Fruit fly (Drosophila melanogaster) whole organism, wandering third instar larva: ENCODE results near the gene aspr.
"Not testable (repeated sequence)": the region's sequence is repeated elsewhere in the genome, so short reads cannot be mapped to it uniquely, and the experiment has no call there.

Experiments used
- Abd-B ChIP-seq: fragments of >200 bp; optimal IDR thresholded peaks from 2 replicates; lab custom pipeline; 2017; ENCODE audit warnings: missing biosample characterization, missing genetic modification characterization
- CG32264 ChIP-seq: fragments of 200-800 bp; sonication (Bioruptor generic); optimal IDR thresholded peaks from 2 replicates; lab custom pipeline; 2016; ENCODE audit warnings: missing biosample characterization, missing genetic modification characterization
- CG9705 ChIP-seq: fragments of 200-800 bp; sonication (Bioruptor generic); optimal IDR thresholded peaks from 2 replicates; lab custom pipeline; 2018; ENCODE audit warnings: missing biosample characterization, mild to moderate bottlenecking, missing genetic modification characterization
- CrebA ChIP-seq: fragments of 200-800 bp; sonication (Bioruptor generic); optimal IDR thresholded peaks from 2 replicates; lab custom pipeline; 2016; ENCODE audit warnings: missing biosample characterization, mild to moderate bottlenecking, missing genetic modification characterization, borderline replicate concordance
- Dfd ChIP-seq: fragments of >200 bp; optimal IDR thresholded peaks from 2 replicates; lab custom pipeline; 2017; ENCODE audit warnings: missing biosample characterization, missing genetic modification characterization
- Dif ChIP-seq: fragments of 200-275, 200-300 bp; sonication (Bioruptor generic); optimal IDR thresholded peaks from 2 replicates; lab custom pipeline; 2018; ENCODE audit warnings: missing biosample characterization, missing genetic modification characterization; ENCODE audit not compliant: partially characterized antibody
- GATAd ChIP-seq: sonication (Bioruptor generic); optimal IDR thresholded peaks from 2 replicates; lab custom pipeline; 2016; ENCODE audit warnings: missing biosample characterization, missing genetic modification characterization
- HLH106 ChIP-seq: fragments of 200-800 bp; optimal IDR thresholded peaks from 3 replicates; lab custom pipeline; 2019; ENCODE audit warnings: missing biosample characterization, mild to moderate bottlenecking, missing genetic modification characterization, moderate library complexity
- Hnf4 ChIP-seq: fragments of 200-800 bp; sonication (Bioruptor generic); optimal IDR thresholded peaks from 2 replicates; lab custom pipeline; 2016; ENCODE audit warnings: missing biosample characterization, mild to moderate bottlenecking, missing genetic modification characterization
- Hr78 ChIP-seq: fragments of >200 bp; optimal IDR thresholded peaks from 2 replicates; lab custom pipeline; 2017; ENCODE audit warnings: missing biosample characterization, missing genetic modification characterization
- Hr83 ChIP-seq: fragments of 200-300 bp; sonication (Bioruptor generic); optimal IDR thresholded peaks from 2 replicates; lab custom pipeline; 2016; ENCODE audit warnings: missing biosample characterization, mild to moderate bottlenecking, missing genetic modification characterization, moderate library complexity; ENCODE audit not compliant: poor library complexity, severe bottlenecking
- Jra ChIP-seq: sonication (Bioruptor generic); optimal IDR thresholded peaks from 2 replicates; lab custom pipeline; 2016; ENCODE audit warnings: missing biosample characterization, missing genetic modification characterization
- Mio ChIP-seq: sonication (Bioruptor generic); optimal IDR thresholded peaks from 2 replicates; lab custom pipeline; 2016; ENCODE audit warnings: missing biosample characterization, missing genetic modification characterization
- Myc ChIP-seq: fragments of >200 bp; optimal IDR thresholded peaks from 2 replicates; lab custom pipeline; 2017
- N ChIP-seq: fragments of >200 bp; optimal IDR thresholded peaks from 2 replicates; lab custom pipeline; 2018; ENCODE audit warnings: missing biosample characterization, missing external identifiers, missing genetic modification characterization
- OdsH ChIP-seq: fragments of 200-800 bp; sonication (Bioruptor generic); optimal IDR thresholded peaks from 2 replicates; lab custom pipeline; 2016; ENCODE audit warnings: missing biosample characterization, mild to moderate bottlenecking, missing genetic modification characterization
- Rel ChIP-seq, 2 experiments: fragments of 200-800 bp; sonication (Bioruptor generic) in 1 of 2; optimal IDR thresholded peaks; 2 replicates in 1 of 2; 3 replicates in 1 of 2; lab custom pipeline; 2016 to 2019; ENCODE audit warnings: mild to moderate bottlenecking in 2 of 2, missing biosample characterization in 2 of 2, missing genetic modification characterization in 2 of 2, moderate library complexity in 1 of 2
- Sp1 ChIP-seq: fragments of 200-800 bp; sonication (Bioruptor generic); optimal IDR thresholded peaks from 3 replicates; lab custom pipeline; 2019; ENCODE audit warnings: missing biosample characterization, mild to moderate bottlenecking, missing genetic modification characterization, moderate library complexity
- Vsx2 ChIP-seq: fragments of 200-300, 225-300 bp; sonication (Bioruptor generic); optimal IDR thresholded peaks from 2 replicates; lab custom pipeline; 2018; ENCODE audit warnings: missing biosample characterization, missing genetic modification characterization; ENCODE audit not compliant: partially characterized antibody
- br ChIP-seq: fragments of 200-800 bp; sonication (Bioruptor generic); optimal IDR thresholded peaks from 2 replicates; lab custom pipeline; 2016; ENCODE audit warnings: missing biosample characterization, missing genetic modification characterization
- brk ChIP-seq: fragments of 200-800 bp; sonication (Bioruptor generic); optimal IDR thresholded peaks from 2 replicates; lab custom pipeline; 2016; ENCODE audit warnings: missing biosample characterization, mild to moderate bottlenecking, missing genetic modification characterization
- dl ChIP-seq, 2 experiments: fragments of 175-275, 200-275 bp in 1 of 2; fragments of 200-275 bp in 1 of 2; sonication (Bioruptor generic); optimal IDR thresholded peaks; lab custom pipeline; 2018; ENCODE audit warnings: mild to moderate bottlenecking in 2 of 2, missing biosample characterization in 2 of 2, missing genetic modification characterization in 2 of 2, moderate library complexity in 2 of 2; ENCODE audit not compliant: partially characterized antibody in 2 of 2, insufficient read depth in 1 of 2
- dmrt93B ChIP-seq: fragments of 200-800 bp; sonication (Bioruptor generic); optimal IDR thresholded peaks from 2 replicates; lab custom pipeline; 2018; ENCODE audit warnings: missing biosample characterization, mild to moderate bottlenecking, missing genetic modification characterization
- dsf ChIP-seq: sonication (Bioruptor generic); optimal IDR thresholded peaks from 2 replicates; lab custom pipeline; 2016; ENCODE audit warnings: missing biosample characterization, missing genetic modification characterization, borderline replicate concordance
- ey ChIP-seq: fragments of 200-800 bp; sonication (Bioruptor generic); optimal IDR thresholded peaks from 2 replicates; lab custom pipeline; 2016; ENCODE audit warnings: missing biosample characterization, missing genetic modification characterization
- foxo ChIP-seq, 2 experiments: fragments of 200-800 bp; sonication (Bioruptor generic); optimal IDR thresholded peaks; 2 replicates in 1 of 2; 3 replicates in 1 of 2; lab custom pipeline; 2016 to 2017; ENCODE audit warnings: missing biosample characterization in 2 of 2, missing genetic modification characterization in 2 of 2
- fru ChIP-seq: fragments of 200-800 bp; sonication (Bioruptor generic); optimal IDR thresholded peaks from 3 replicates; lab custom pipeline; 2016; ENCODE audit warnings: missing biosample characterization, mild to moderate bottlenecking, missing genetic modification characterization
- h ChIP-seq: fragments of 200-800 bp; sonication (Bioruptor generic); optimal IDR thresholded peaks from 3 replicates; lab custom pipeline; 2016; ENCODE audit warnings: missing biosample characterization, mild to moderate bottlenecking, missing genetic modification characterization
- jim ChIP-seq: fragments of 175-275, 200-325 bp; sonication (Bioruptor generic); optimal IDR thresholded peaks from 2 replicates; lab custom pipeline; 2016; ENCODE audit warnings: missing biosample characterization, mild to moderate bottlenecking, missing genetic modification characterization
- lola ChIP-seq: fragments of >200 bp; optimal IDR thresholded peaks from 2 replicates; lab custom pipeline; 2017; ENCODE audit warnings: missing biosample characterization, missing genetic modification characterization
- pan ChIP-seq: fragments of >200 bp; optimal IDR thresholded peaks from 2 replicates; lab custom pipeline; 2017
- psq ChIP-seq: fragments of 200-800 bp; sonication (Bioruptor generic); optimal IDR thresholded peaks from 3 replicates; lab custom pipeline; 2017; ENCODE audit warnings: missing biosample characterization, mild to moderate bottlenecking, missing genetic modification characterization, moderate library complexity
- rgr ChIP-seq: fragments of 200-800 bp; sonication (Bioruptor generic); optimal IDR thresholded peaks from 3 replicates; lab custom pipeline; 2016; ENCODE audit warnings: missing biosample characterization, mild to moderate bottlenecking, missing genetic modification characterization
- sage ChIP-seq: fragments of 200-800 bp; sonication (Bioruptor generic); optimal IDR thresholded peaks from 2 replicates; lab custom pipeline; 2016; ENCODE audit warnings: missing biosample characterization, mild to moderate bottlenecking, missing genetic modification characterization
- sv ChIP-seq: fragments of 200-800 bp; sonication (Bioruptor generic); optimal IDR thresholded peaks from 3 replicates; lab custom pipeline; 2016; ENCODE audit warnings: missing biosample characterization, missing genetic modification characterization
- tai ChIP-seq: sonication (Bioruptor generic); optimal IDR thresholded peaks from 2 replicates; lab custom pipeline; 2016; ENCODE audit warnings: missing biosample characterization, missing genetic modification characterization
- usp ChIP-seq: fragments of >200 bp; optimal IDR thresholded peaks from 2 replicates; lab custom pipeline; 2017; ENCODE audit warnings: missing biosample characterization, missing genetic modification characterization
- woc ChIP-seq: sonication (Bioruptor generic); optimal IDR thresholded peaks from 2 replicates; lab custom pipeline; 2016; ENCODE audit warnings: missing biosample characterization, mild to moderate bottlenecking, missing genetic modification characterization

aspr gene

DNA sequence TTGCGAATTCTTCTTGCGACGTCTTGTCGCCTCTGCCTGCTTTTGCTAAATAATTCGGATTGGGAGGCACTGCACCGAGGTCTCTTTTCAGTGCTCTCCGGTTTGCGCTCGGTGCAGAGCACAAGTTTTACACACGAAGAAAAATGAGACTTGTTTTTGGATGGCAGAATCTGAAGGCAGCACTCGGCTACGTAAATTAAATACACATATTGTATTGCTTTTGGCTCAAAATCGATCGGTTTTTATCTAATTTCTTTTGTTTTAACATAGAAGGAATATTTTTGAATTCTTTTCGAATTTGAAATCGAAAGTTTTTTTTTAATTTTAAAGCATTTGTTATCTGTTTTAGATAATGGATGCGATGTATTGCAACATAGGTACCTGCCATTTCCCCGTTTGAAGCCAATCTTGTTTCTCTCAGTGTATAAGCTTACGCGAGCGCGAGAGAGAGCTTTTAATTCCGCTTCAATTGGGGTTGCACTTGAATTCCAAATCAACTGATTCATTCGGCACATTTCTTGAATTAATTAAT lies 25.6 kb downstream of the aspr start, which contains the start of gene AnxB10:
TSS of gene AnxB10 (minus strand) at position 51 of the 532 bp plus-strand sequence.
- TF ChIP-seq sv (GFP tag; lab: Kevin White, UChicago), result peak; percentile 15
- peak; percentile 79 for TF ChIP-seq Hnf4 (GFP tag; lab: Kevin White, UChicago)
- TF ChIP-seq N (GFP tag; lab: Kevin White, UChicago), result no peak
- TF ChIP-seq Hr83 (GFP tag; lab: Kevin White, UChicago), result no peak
- TF ChIP-seq woc (GFP tag; lab: Kevin White, UChicago), result peak; percentile 86
- peak; percentile 16 for TF ChIP-seq Rel (GFP tag; optimal IDR thresholded peaks at IDR 0.05; lab: Kevin White, UChicago)
- peak; percentile 57 for TF ChIP-seq Rel (tag; optimal IDR thresholded peaks at IDR 0.05; lab: Kevin White, UChicago)
- peak; percentile 91 for TF ChIP-seq br (GFP tag; lab: Kevin White, UChicago)
- TF ChIP-seq jim (GFP tag; lab: Kevin White, UChicago), result no peak
- TF ChIP-seq Vsx2 (GFP tag; lab: Kevin White, UChicago), result no peak
- TF ChIP-seq CG9705 (GFP tag; lab: Kevin White, UChicago), result peak; percentile 85
- TF ChIP-seq dmrt93B, result peak; percentile 92
- TF ChIP-seq pan (lab: Kevin White, UChicago), result no peak
- TF ChIP-seq usp (GFP tag; lab: Kevin White, UChicago), result no peak
- TF ChIP-seq tai (GFP tag; lab: Kevin White, UChicago), result no peak
- TF ChIP-seq ey (GFP tag; lab: Kevin White, UChicago), result peak; percentile 93
- TF ChIP-seq dl (GFP tag; optimal IDR thresholded peaks at IDR 0.05; lab: Kevin White, UChicago; ENCODE audit: insufficient read depth in 1 of 2, partially characterized antibody in 2 of 2), result no peak
- peak; percentile 46 to 91 for TF ChIP-seq foxo (GFP tag; optimal IDR thresholded peaks at IDR 0.05; lab: Kevin White, UChicago)
- TF ChIP-seq CrebA (GFP tag; lab: Kevin White, UChicago), result no peak
- no peak for TF ChIP-seq Dfd (GFP tag; lab: Kevin White, UChicago)
- TF ChIP-seq dsf (GFP tag; lab: Kevin White, UChicago), result peak; percentile 15
- TF ChIP-seq CG32264, result peak; percentile 70
- peak; percentile 6 for TF ChIP-seq GATAd (GFP tag; lab: Kevin White, UChicago)
- peak; percentile 82 for TF ChIP-seq psq (GFP tag; lab: Kevin White, UChicago)
- peak; percentile 91 for TF ChIP-seq HLH106 (tag; lab: Kevin White, UChicago)
- peak; percentile 37 for TF ChIP-seq Dif (GFP tag; lab: Kevin White, UChicago)
- TF ChIP-seq sage (GFP tag; lab: Kevin White, UChicago), result peak; percentile 81
- TF ChIP-seq fru, result peak; percentile 93
- peak; percentile 89 for TF ChIP-seq rgr (GFP tag; lab: Kevin White, UChicago)
- TF ChIP-seq Jra, result peak; percentile 72
- no peak for TF ChIP-seq Abd-B (GFP tag; lab: Kevin White, UChicago)
- TF ChIP-seq Myc (lab: Kevin White, UChicago), result no peak
- peak; percentile 40 for TF ChIP-seq Mio (GFP tag; lab: Kevin White, UChicago)
- no peak for TF ChIP-seq Hr78 (GFP tag; lab: Kevin White, UChicago)
- no peak for TF ChIP-seq lola (GFP tag; lab: Kevin White, UChicago)
- TF ChIP-seq OdsH (GFP tag; lab: Kevin White, UChicago), result peak; percentile 90
- TF ChIP-seq Sp1 (GFP tag; lab: Kevin White, UChicago), result peak; percentile 92
- TF ChIP-seq h (GFP tag; lab: Kevin White, UChicago), result peak; percentile 92
- TF ChIP-seq brk (GFP tag; lab: Kevin White, UChicago), result no peak

DNA sequence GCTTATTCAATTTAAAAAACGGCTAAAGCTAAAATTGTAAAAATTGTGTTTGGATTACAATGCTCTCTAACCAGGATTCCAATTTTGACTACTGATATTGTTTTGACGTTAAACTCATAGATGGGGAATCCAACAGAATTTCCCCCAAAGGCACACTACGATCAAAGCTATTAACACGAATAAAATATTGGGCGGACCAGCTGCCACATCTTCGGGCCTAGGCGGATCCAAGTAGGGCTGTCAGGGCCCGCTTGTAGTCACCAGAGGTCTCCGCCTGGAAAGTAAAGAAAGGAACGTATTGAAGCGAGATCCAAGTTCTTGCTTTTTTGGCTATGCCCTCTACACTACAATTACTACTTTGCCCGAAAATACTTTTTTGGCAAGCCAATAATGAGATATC lies 30.6 kb downstream of the aspr start, which contains the start of gene Sdic1:
TSS of gene Sdic1 (minus strand) at position 101 of the 400 bp plus-strand sequence.
- TF ChIP-seq Mio (GFP tag; lab: Kevin White, UChicago); psq (GFP tag; lab: Kevin White, UChicago); CG32264: not testable (repeated sequence)
- TF ChIP-seq, all 38 proteins: peak for 0; not testable (repeated sequence) for 38
